Worm (Caenorhabditis elegans): ENCODE measurements around the gene ilcr-1.

ilcr-1 gene

ce11 chrIV:14249447-14249846 lies 26.8 kb upstream of the ilcr-1 start:
- no peak for TF ChIP-seq aly-1 (tag; optimal IDR thresholded peaks at IDR 0.05)
- no peak for TF ChIP-seq ama-1 (optimal IDR thresholded peaks at IDR 0.05)
- no peak for TF ChIP-seq tbx-11 (GFP tag; IDR thresholded peaks at IDR 0.05)
- TF ChIP-seq ceh-13 (GFP tag; optimal IDR thresholded peaks at IDR 0.05), result no peak
- TF ChIP-seq hmbx-1 (tag; optimal IDR thresholded peaks at IDR 0.05), result no peak
- TF ChIP-seq F13C5.2 (tag; optimal IDR thresholded peaks at IDR 0.05), result no peak
- no peak for TF ChIP-seq tbx-37 (GFP tag; conservative IDR thresholded peaks at IDR 0.05)
- no peak for TF ChIP-seq ceh-36 (tag; optimal IDR thresholded peaks at IDR 0.05)
- TF ChIP-seq scrt-1 (GFP tag; IDR thresholded peaks at IDR 0.05), result no peak
- TF ChIP-seq sea-1 (GFP tag; conservative IDR thresholded peaks at IDR 0.05), result no peak
- TF ChIP-seq hnd-1 (tag; optimal IDR thresholded peaks at IDR 0.05), result no peak
- no peak for TF ChIP-seq flt-1 (GFP tag; IDR thresholded peaks at IDR 0.05)
- TF ChIP-seq B0310.2 (tag; optimal IDR thresholded peaks at IDR 0.05), result no peak
- TF ChIP-seq pes-1 (GFP tag; IDR thresholded peaks at IDR 0.05), result no peak
- no peak for TF ChIP-seq ets-7 (tag; optimal IDR thresholded peaks at IDR 0.05)
- TF ChIP-seq tra-4 (tag; optimal IDR thresholded peaks at IDR 0.05), result no peak
- TF ChIP-seq hmg-4 (GFP tag; optimal IDR thresholded peaks at IDR 0.05), result no peak

- TF ChIP-seq F13C5.2 (tag; optimal IDR thresholded peaks at IDR 0.05) (no peak), hmbx-1 (tag; optimal IDR thresholded peaks at IDR 0.05) (no peak), pes-1 (GFP tag; IDR thresholded peaks at IDR 0.05) (no peak), ceh-36 (tag; optimal IDR thresholded peaks at IDR 0.05) (no peak), tbx-37 (GFP tag; conservative IDR thresholded peaks at IDR 0.05) (no peak), hnd-1 (tag; optimal IDR thresholded peaks at IDR 0.05) (no peak), B0310.2 (tag; optimal IDR thresholded peaks at IDR 0.05) (no peak), ama-1 (optimal IDR thresholded peaks at IDR 0.05) (no peak), scrt-1 (GFP tag; IDR thresholded peaks at IDR 0.05) (no peak), ets-7 (tag; optimal IDR thresholded peaks at IDR 0.05) (no peak), tra-4 (tag; optimal IDR thresholded peaks at IDR 0.05) (no peak), ceh-13 (GFP tag; optimal IDR thresholded peaks at IDR 0.05) (no peak), flt-1 (GFP tag; IDR thresholded peaks at IDR 0.05) (no peak), tbx-11 (GFP tag; IDR thresholded peaks at IDR 0.05) (no peak), sea-1 (GFP tag; conservative IDR thresholded peaks at IDR 0.05) (no peak), aly-1 (tag; optimal IDR thresholded peaks at IDR 0.05) (no peak), hmg-4 (GFP tag; optimal IDR thresholded peaks at IDR 0.05) (no peak)
Observed at ce11 chrIV:14250113-14250512, 26.1 kb upstream of the ilcr-1 start, which contains the start of gene srab-24. TSS of gene srab-24 (minus strand) at chrIV:14250213.

DNA sequence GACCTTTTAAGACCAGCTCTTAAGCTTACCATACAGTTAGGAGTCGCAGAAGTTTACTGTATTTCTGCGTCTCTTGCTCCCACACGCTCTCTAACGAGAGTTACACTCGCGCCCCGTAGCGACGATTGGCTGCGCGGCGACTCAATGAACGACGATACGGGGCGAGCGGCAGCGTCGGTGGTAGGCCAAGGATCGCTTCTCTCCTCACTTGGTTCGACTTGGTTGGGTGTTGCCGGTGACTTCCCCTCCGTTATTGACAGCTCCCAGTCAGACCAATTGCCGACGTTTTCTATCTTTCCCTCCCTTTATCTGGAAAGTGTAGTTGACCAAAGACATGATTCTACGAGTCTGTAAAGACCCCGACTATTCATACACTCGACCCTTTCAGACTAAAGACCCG lies 20.7 kb upstream of the ilcr-1 start:
- TF ChIP-seq tbx-11 (GFP tag; IDR thresholded peaks at IDR 0.05) (no peak), flt-1 (GFP tag; IDR thresholded peaks at IDR 0.05) (no peak)

DNA sequence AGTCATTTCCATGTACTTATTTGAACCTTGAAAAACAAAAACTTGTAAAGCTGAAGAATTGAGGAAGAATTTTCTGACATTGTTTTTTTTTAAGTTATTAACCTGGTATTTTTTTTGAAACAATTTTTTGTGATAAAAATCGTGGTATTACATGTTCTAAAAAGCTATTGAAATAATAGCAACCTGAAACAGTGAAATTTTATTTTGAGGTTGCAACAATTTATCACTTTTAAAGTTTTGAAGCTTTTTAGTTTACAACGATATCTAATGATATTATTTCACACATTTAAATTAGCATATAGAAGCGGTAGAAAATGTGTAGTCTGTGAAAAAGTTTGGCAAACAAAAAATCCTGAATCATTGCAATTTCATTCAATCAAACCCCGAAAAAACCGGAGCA lies 18.7 kb upstream of the ilcr-1 start:
- TF ChIP-seq B0310.2 (tag; optimal IDR thresholded peaks at IDR 0.05) (no peak), hmbx-1 (tag; optimal IDR thresholded peaks at IDR 0.05) (no peak), ceh-36 (tag; optimal IDR thresholded peaks at IDR 0.05) (no peak), ama-1 (optimal IDR thresholded peaks at IDR 0.05) (no peak), tra-4 (tag; optimal IDR thresholded peaks at IDR 0.05) (no peak), tbx-11 (GFP tag; IDR thresholded peaks at IDR 0.05) (no peak), hnd-1 (tag; optimal IDR thresholded peaks at IDR 0.05) (no peak), aly-1 (tag; optimal IDR thresholded peaks at IDR 0.05) (no peak), F13C5.2 (tag; optimal IDR thresholded peaks at IDR 0.05) (no peak), pes-1 (GFP tag; IDR thresholded peaks at IDR 0.05) (no peak)

DNA sequence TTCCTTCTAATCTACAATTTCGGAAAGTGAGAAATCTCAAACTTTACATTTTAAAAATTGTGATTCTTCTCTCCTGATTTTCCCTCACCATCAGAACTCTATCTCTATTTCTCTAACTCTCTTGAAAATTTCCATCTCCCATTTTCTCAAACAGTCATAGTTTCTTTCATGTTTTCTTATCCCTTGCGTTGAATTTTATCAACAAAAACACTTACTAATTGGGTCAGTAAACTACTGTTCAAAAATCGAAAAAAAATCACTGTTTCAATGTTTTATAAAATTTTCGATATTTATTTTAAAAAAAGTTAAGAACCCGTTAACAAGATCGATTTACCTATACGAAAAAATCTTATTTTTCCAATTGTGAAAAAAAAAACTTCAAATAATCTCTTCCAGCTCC lies 17.1 kb upstream of the ilcr-1 start:
- no peak for TF ChIP-seq ama-1 (optimal IDR thresholded peaks at IDR 0.05)
- no peak for TF ChIP-seq ets-7 (tag; optimal IDR thresholded peaks at IDR 0.05)

DNA sequence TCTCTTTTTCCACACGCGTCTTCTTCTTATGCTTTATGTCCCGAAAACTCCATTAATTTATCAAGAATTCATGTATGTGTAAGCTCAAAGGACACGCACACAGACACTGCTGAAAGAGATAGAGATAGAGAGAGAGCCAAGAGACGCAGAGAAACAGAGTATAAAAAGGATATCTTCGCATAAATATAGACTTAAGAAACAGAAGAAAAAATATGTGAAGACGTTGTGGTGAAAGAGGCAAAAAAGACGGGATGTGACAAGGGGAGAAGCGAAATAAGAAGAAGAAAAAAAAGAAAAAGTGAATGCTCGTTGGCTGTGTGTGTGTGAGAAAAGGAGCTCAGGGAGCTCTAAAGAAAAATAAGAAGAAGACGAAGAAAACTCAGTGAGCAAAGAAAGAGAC lies 15.5 kb upstream of the ilcr-1 start:
- TF ChIP-seq hmbx-1 (tag; optimal IDR thresholded peaks at IDR 0.05) (no peak), pes-1 (GFP tag; IDR thresholded peaks at IDR 0.05) (no peak), ceh-13 (GFP tag; optimal IDR thresholded peaks at IDR 0.05) (no peak), ets-7 (tag; optimal IDR thresholded peaks at IDR 0.05) (no peak), B0310.2 (tag; optimal IDR thresholded peaks at IDR 0.05) (no peak), ama-1 (optimal IDR thresholded peaks at IDR 0.05) (no peak), F13C5.2 (tag; optimal IDR thresholded peaks at IDR 0.05) (no peak), aly-1 (tag; optimal IDR thresholded peaks at IDR 0.05) (no peak), sea-1 (GFP tag; conservative IDR thresholded peaks at IDR 0.05) (no peak), tbx-11 (GFP tag; IDR thresholded peaks at IDR 0.05) (no peak), ceh-36 (tag; optimal IDR thresholded peaks at IDR 0.05) (no peak), scrt-1 (GFP tag; IDR thresholded peaks at IDR 0.05) (no peak), flt-1 (GFP tag; IDR thresholded peaks at IDR 0.05) (no peak), tbx-37 (GFP tag; conservative IDR thresholded peaks at IDR 0.05) (no peak), hmg-4 (GFP tag; optimal IDR thresholded peaks at IDR 0.05) (no peak), tra-4 (tag; optimal IDR thresholded peaks at IDR 0.05) (no peak)

DNA sequence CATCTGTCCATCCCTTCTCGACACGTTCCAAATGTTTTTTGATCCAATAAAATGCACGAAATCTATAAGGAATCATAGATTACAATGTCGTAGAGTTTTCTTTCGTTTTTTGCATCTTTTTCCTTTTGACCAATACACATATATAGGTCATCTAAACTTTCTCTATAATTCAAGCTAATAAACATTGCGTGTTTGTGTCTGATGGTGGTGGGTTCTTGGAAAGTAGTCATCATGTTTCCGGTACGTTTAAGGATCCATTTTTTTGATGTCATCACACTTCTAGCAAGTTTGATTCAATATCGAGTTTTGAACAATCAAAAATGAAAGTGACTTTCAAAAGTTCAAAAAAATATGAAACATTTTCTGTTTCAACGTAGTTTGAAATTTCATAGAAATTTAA lies 7.4 kb upstream of the ilcr-1 start:
- TF ChIP-seq flt-1 (GFP tag; IDR thresholded peaks at IDR 0.05), result no peak
- no peak for TF ChIP-seq tbx-11 (GFP tag; IDR thresholded peaks at IDR 0.05)
- TF ChIP-seq pes-1 (GFP tag; IDR thresholded peaks at IDR 0.05), result no peak
- no peak for TF ChIP-seq hnd-1 (tag; optimal IDR thresholded peaks at IDR 0.05)
- no peak for TF ChIP-seq scrt-1 (GFP tag; IDR thresholded peaks at IDR 0.05)
- no peak for TF ChIP-seq ets-7 (tag; optimal IDR thresholded peaks at IDR 0.05)
- TF ChIP-seq hmg-4 (GFP tag; optimal IDR thresholded peaks at IDR 0.05), result no peak
- TF ChIP-seq ama-1 (optimal IDR thresholded peaks at IDR 0.05), result no peak
- no peak for TF ChIP-seq sea-1 (GFP tag; conservative IDR thresholded peaks at IDR 0.05)
- no peak for TF ChIP-seq tbx-37 (GFP tag; conservative IDR thresholded peaks at IDR 0.05)
- no peak for TF ChIP-seq ceh-36 (tag; optimal IDR thresholded peaks at IDR 0.05)
- no peak for TF ChIP-seq aly-1 (tag; optimal IDR thresholded peaks at IDR 0.05)
- TF ChIP-seq B0310.2 (tag; optimal IDR thresholded peaks at IDR 0.05), result no peak
- no peak for TF ChIP-seq tra-4 (tag; optimal IDR thresholded peaks at IDR 0.05)
- no peak for TF ChIP-seq ceh-13 (GFP tag; optimal IDR thresholded peaks at IDR 0.05)
- no peak for TF ChIP-seq hmbx-1 (tag; optimal IDR thresholded peaks at IDR 0.05)
- no peak for TF ChIP-seq F13C5.2 (tag; optimal IDR thresholded peaks at IDR 0.05)

ce11 chrIV:14269932-14270331 lies 6.3 kb upstream of the ilcr-1 start:
- TF ChIP-seq sea-1 (GFP tag; conservative IDR thresholded peaks at IDR 0.05) (no peak), ceh-36 (tag; optimal IDR thresholded peaks at IDR 0.05) (no peak), flt-1 (GFP tag; IDR thresholded peaks at IDR 0.05) (no peak), scrt-1 (GFP tag; IDR thresholded peaks at IDR 0.05) (no peak)
